Fruit fly (Drosophila melanogaster) whole organism, prepupa: ENCODE results near the gene CG42784.

ENCODE experiments used
- CG10631 ChIP-seq: fragments of 200-800 bp; sonication (Bioruptor generic); optimal IDR thresholded peaks from 2 replicates; lab custom pipeline; 2016; ENCODE audit warnings: missing biosample characterization, missing genetic modification characterization
- CG10669 ChIP-seq: fragments of 200-800 bp; sonication (Bioruptor generic); optimal IDR thresholded peaks from 3 replicates; lab custom pipeline; 2018; ENCODE audit warnings: missing biosample characterization, mild to moderate bottlenecking, missing genetic modification characterization, moderate library complexity
- CG11294 ChIP-seq: fragments of 200-800 bp; sonication (Bioruptor generic); IDR thresholded peaks from 2 replicates; pipeline ENCODE4 v1.3.6; 2022; ENCODE audit warnings: missing biosample characterization, missing genetic modification characterization
- CG11762 ChIP-seq: fragments of 200-800 bp; sonication (Bioruptor generic); optimal IDR thresholded peaks from 3 replicates; lab custom pipeline; 2016; ENCODE audit warnings: missing biosample characterization, missing genetic modification characterization; ENCODE audit not compliant: insufficient read depth
- CG11902 ChIP-seq: fragments of 200-800 bp; sonication (Bioruptor generic); optimal IDR thresholded peaks from 3 replicates; lab custom pipeline; 2016; ENCODE audit warnings: missing biosample characterization, missing genetic modification characterization
- CG1621 ChIP-seq: fragments of 200-800 bp; sonication (Bioruptor generic); optimal IDR thresholded peaks from 3 replicates; lab custom pipeline; 2018; ENCODE audit warnings: missing biosample characterization, mild to moderate bottlenecking, missing genetic modification characterization
- CG16779 ChIP-seq: fragments of 200-800 bp; sonication (Bioruptor generic); optimal IDR thresholded peaks from 3 replicates; lab custom pipeline; 2017; ENCODE audit warnings: missing biosample characterization, mild to moderate bottlenecking, missing genetic modification characterization
- CG32006 ChIP-seq: fragments of 200-800 bp; sonication (Bioruptor generic); optimal IDR thresholded peaks from 3 replicates; lab custom pipeline; 2017; ENCODE audit warnings: missing biosample characterization, mild to moderate bottlenecking, missing genetic modification characterization
- CG3919 ChIP-seq: fragments of 200-800 bp; sonication (Bioruptor generic); optimal IDR thresholded peaks from 3 replicates; lab custom pipeline; 2016; ENCODE audit warnings: missing biosample characterization, missing genetic modification characterization
- CG4318 ChIP-seq: fragments of 200-800 bp; sonication (Bioruptor generic); optimal IDR thresholded peaks from 3 replicates; lab custom pipeline; 2017; ENCODE audit warnings: missing biosample characterization, mild to moderate bottlenecking, missing genetic modification characterization
- CG6163 ChIP-seq: fragments of 200-800 bp; sonication (Bioruptor generic); IDR thresholded peaks from 3 replicates; pipeline ENCODE4 v1.3.6; 2022; ENCODE audit warnings: missing biosample characterization, missing genetic modification characterization
- CG6276 ChIP-seq: fragments of 200-800 bp; sonication (Bioruptor generic); optimal IDR thresholded peaks from 2 replicates; lab custom pipeline; 2017; ENCODE audit warnings: missing biosample characterization, mild to moderate bottlenecking, missing genetic modification characterization
- CG6792 ChIP-seq: fragments of 200-800 bp; sonication (Bioruptor generic); optimal IDR thresholded peaks from 3 replicates; lab custom pipeline; 2016; ENCODE audit warnings: missing biosample characterization, missing genetic modification characterization
- CG6808 ChIP-seq: fragments of 200-800 bp; sonication (Bioruptor generic); optimal IDR thresholded peaks from 3 replicates; lab custom pipeline; 2017; ENCODE audit warnings: missing biosample characterization, missing genetic modification characterization, mild to moderate bottlenecking, moderate library complexity, missing genetic modification reagents
- CG7368 ChIP-seq: fragments of 200-800 bp; sonication (Bioruptor generic); optimal IDR thresholded peaks from 3 replicates; lab custom pipeline; 2016; ENCODE audit warnings: missing biosample characterization, missing genetic modification characterization
- CG8119 ChIP-seq: fragments of 200-800 bp; sonication (Bioruptor generic); IDR thresholded peaks from 3 replicates; pipeline ENCODE4 v1.3.6; 2022; ENCODE audit warnings: missing biosample characterization, missing genetic modification characterization
- CG8319 ChIP-seq: fragments of 200-800 bp; sonication (Bioruptor generic); optimal IDR thresholded peaks from 3 replicates; lab custom pipeline; 2016; ENCODE audit warnings: missing biosample characterization, missing genetic modification characterization
- CG8632 ChIP-seq: fragments of 200-800 bp; sonication (Bioruptor generic); optimal IDR thresholded peaks from 3 replicates; lab custom pipeline; 2016; ENCODE audit warnings: missing biosample characterization, missing genetic modification characterization
- Eip75B ChIP-seq: fragments of 200-800 bp; sonication (Bioruptor generic); optimal IDR thresholded peaks from 3 replicates; lab custom pipeline; 2016; ENCODE audit warnings: missing biosample characterization, missing genetic modification characterization
- Eip93F ChIP-seq: fragments of 200-800 bp; sonication (Bioruptor generic); optimal IDR thresholded peaks from 2 replicates; lab custom pipeline; 2016; ENCODE audit warnings: missing biosample characterization, mild to moderate bottlenecking, missing genetic modification characterization
- Ets21C ChIP-seq: fragments of 200-800 bp; sonication (Bioruptor generic); optimal IDR thresholded peaks from 3 replicates; lab custom pipeline; 2016; ENCODE audit warnings: missing biosample characterization, missing genetic modification characterization
- Ets96B ChIP-seq: fragments of 200-800 bp; optimal IDR thresholded peaks from 2 replicates; lab custom pipeline; 2019; ENCODE audit warnings: missing biosample characterization, mild to moderate bottlenecking, missing genetic modification characterization, moderate library complexity
- Hr38 ChIP-seq: sonication (Bioruptor generic); optimal IDR thresholded peaks from 2 replicates; lab custom pipeline; 2016; ENCODE audit warnings: missing biosample characterization, missing genetic modification characterization
- Hr39 ChIP-seq: fragments of 200-800 bp; sonication (Bioruptor generic); optimal IDR thresholded peaks from 2 replicates; lab custom pipeline; 2016; ENCODE audit warnings: missing biosample characterization, missing genetic modification characterization
- Hr4 ChIP-seq: fragments of 200-800 bp; sonication (Bioruptor generic); optimal IDR thresholded peaks from 3 replicates; lab custom pipeline; 2016; ENCODE audit warnings: missing biosample characterization, missing genetic modification characterization
- Lpt ChIP-seq: fragments of 200-800 bp; sonication (Bioruptor generic); optimal IDR thresholded peaks from 3 replicates; lab custom pipeline; 2016; ENCODE audit warnings: missing biosample characterization, missing genetic modification characterization
- Met ChIP-seq: fragments of 200-800 bp; sonication (Bioruptor generic); optimal IDR thresholded peaks from 3 replicates; lab custom pipeline; 2016; ENCODE audit warnings: missing biosample characterization, missing genetic modification characterization
- OdsH ChIP-seq: fragments of 200-800 bp; sonication (Bioruptor generic); optimal IDR thresholded peaks from 3 replicates; lab custom pipeline; 2016; ENCODE audit warnings: missing biosample characterization, missing genetic modification characterization
- Smox ChIP-seq: fragments of 200-800 bp; sonication (Bioruptor generic); optimal IDR thresholded peaks from 3 replicates; lab custom pipeline; 2016; ENCODE audit warnings: missing biosample characterization, missing genetic modification characterization
- Sox102F ChIP-seq: fragments of 200-800 bp; sonication (Bioruptor generic); optimal IDR thresholded peaks from 2 replicates; lab custom pipeline; 2016; ENCODE audit warnings: missing biosample characterization, mild to moderate bottlenecking, missing genetic modification characterization
- Sox14 ChIP-seq: fragments of 200-800 bp; sonication (Bioruptor generic); optimal IDR thresholded peaks from 3 replicates; lab custom pipeline; 2016; ENCODE audit warnings: missing biosample characterization, missing genetic modification characterization
- achi ChIP-seq: fragments of 200-800 bp; sonication (Bioruptor generic); optimal IDR thresholded peaks from 3 replicates; lab custom pipeline; 2016; ENCODE audit warnings: missing biosample characterization, missing genetic modification characterization
- acj6 ChIP-seq: fragments of 200-800 bp; sonication (Bioruptor generic); optimal IDR thresholded peaks from 3 replicates; lab custom pipeline; 2016; ENCODE audit warnings: missing biosample characterization, missing genetic modification characterization
- dac ChIP-seq: fragments of 200-800 bp; sonication (Bioruptor generic); optimal IDR thresholded peaks from 2 replicates; lab custom pipeline; 2017; ENCODE audit warnings: missing biosample characterization, mild to moderate bottlenecking, missing genetic modification characterization
- dsx ChIP-seq: fragments of 200-800 bp; optimal IDR thresholded peaks from 3 replicates; lab custom pipeline; 2019; ENCODE audit warnings: missing biosample characterization, mild to moderate bottlenecking, missing genetic modification characterization, moderate library complexity; ENCODE audit not compliant: poor library complexity, severe bottlenecking
- eg ChIP-seq: fragments of 200-800 bp; sonication (Bioruptor generic); IDR thresholded peaks from 3 replicates; pipeline ENCODE4 v1.3.6; 2022; ENCODE audit warnings: missing biosample characterization, missing genetic modification characterization
- fd59A ChIP-seq: fragments of 200-800 bp; sonication (Bioruptor generic); optimal IDR thresholded peaks from 2 replicates; lab custom pipeline; 2017; ENCODE audit warnings: missing biosample characterization, mild to moderate bottlenecking, missing genetic modification characterization, missing genetic modification reagents
- fkh ChIP-seq: fragments of 200-800 bp; sonication (Bioruptor generic); optimal IDR thresholded peaks from 3 replicates; lab custom pipeline; 2017; ENCODE audit warnings: missing biosample characterization, mild to moderate bottlenecking, missing genetic modification characterization, moderate library complexity
- lz ChIP-seq: fragments of 200-800 bp; sonication (Bioruptor generic); optimal IDR thresholded peaks from 3 replicates; lab custom pipeline; 2016; ENCODE audit warnings: missing biosample characterization, missing genetic modification characterization
- net ChIP-seq: fragments of 200-800 bp; sonication (Bioruptor generic); optimal IDR thresholded peaks from 3 replicates; lab custom pipeline; 2016; ENCODE audit warnings: missing biosample characterization, missing genetic modification characterization
- pdm3 ChIP-seq: fragments of 200-800 bp; sonication (Bioruptor generic); optimal IDR thresholded peaks from 3 replicates; lab custom pipeline; 2016; ENCODE audit warnings: missing biosample characterization, missing genetic modification characterization
- salr ChIP-seq, 2 experiments: fragments of 200-800 bp; sonication (Bioruptor generic); optimal IDR thresholded peaks; 3 replicates each; lab custom pipeline; 2016 to 2018; ENCODE audit warnings: missing biosample characterization in 2 of 2, missing genetic modification characterization in 2 of 2, mild to moderate bottlenecking in 1 of 2
- spab ChIP-seq: fragments of 200-800 bp; sonication (Bioruptor generic); optimal IDR thresholded peaks from 2 replicates; lab custom pipeline; 2017; ENCODE audit warnings: missing biosample characterization, mild to moderate bottlenecking, missing genetic modification characterization, missing genetic modification reagents
- ss ChIP-seq, 2 experiments: fragments of 200-800 bp; sonication (Bioruptor generic); optimal IDR thresholded peaks; 2 replicates in 1 of 2; 3 replicates in 1 of 2; lab custom pipeline; 2017 to 2018; ENCODE audit warnings: mild to moderate bottlenecking in 2 of 2, missing biosample characterization in 2 of 2, missing genetic modification characterization in 2 of 2, moderate library complexity in 1 of 2
- svp ChIP-seq: fragments of 200-800 bp; sonication (Bioruptor generic); peaks from one replicate; lab custom pipeline; 2016; ENCODE audit warnings: missing biosample characterization, missing genetic modification characterization
- vri ChIP-seq: fragments of 200-800 bp; sonication (Bioruptor generic); optimal IDR thresholded peaks from 3 replicates; lab custom pipeline; 2016; ENCODE audit warnings: missing biosample characterization, mild to moderate bottlenecking, missing genetic modification characterization

CG42784 gene

DNA sequence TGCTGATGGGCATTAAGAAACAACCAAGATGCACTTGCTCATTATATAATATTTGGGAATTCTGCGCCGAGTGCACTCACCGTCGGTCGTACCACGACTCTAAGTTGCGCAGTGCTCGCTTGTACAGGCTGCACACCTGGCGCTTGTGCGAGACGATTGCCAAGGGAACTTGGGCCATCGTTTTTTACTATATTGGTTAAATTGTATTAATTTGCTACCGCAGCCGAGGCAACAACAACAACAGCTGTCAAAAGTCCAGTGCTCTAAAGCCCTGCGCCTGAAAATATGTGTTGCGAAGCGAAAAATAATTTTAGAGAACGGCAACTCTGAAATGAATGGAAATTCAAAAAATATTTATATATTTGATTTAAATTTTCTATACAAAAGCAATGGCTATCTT, 44.5 kb upstream of the CG42784 start, which contains the start of gene ND-B22 (continued):
- TF ChIP-seq dsx: peak; percentile 77
- no peak for TF ChIP-seq CG11762 (GFP tag; lab: Kevin White, UChicago)
- no peak for TF ChIP-seq CG16779 (tag; lab: Kevin White, UChicago)
- TF ChIP-seq Hr38 (GFP tag; lab: Kevin White, UChicago): no peak
- TF ChIP-seq spab (GFP tag; lab: Kevin White, UChicago): no peak
- no peak for TF ChIP-seq CG8319 (GFP tag; lab: Kevin White, UChicago)
- no peak for TF ChIP-seq CG7368 (GFP tag; lab: Kevin White, UChicago)
- no peak for TF ChIP-seq CG10669 (GFP tag; lab: Kevin White, UChicago)
- no peak for TF ChIP-seq CG6276
- TF ChIP-seq lz (GFP tag; lab: Kevin White, UChicago): peak; percentile 35
- TF ChIP-seq CG1621 (tag; lab: Kevin White, UChicago): no peak
- no peak for TF ChIP-seq fkh (GFP tag; lab: Kevin White, UChicago)
- TF ChIP-seq pdm3: peak; percentile 31
- TF ChIP-seq Sox102F (GFP tag; lab: Kevin White, UChicago): peak; percentile 19
- peak in 1 of 2 experiments; percentile 9 for TF ChIP-seq ss (GFP tag; optimal IDR thresholded peaks at IDR 0.05; lab: Kevin White, UChicago)

DNA sequence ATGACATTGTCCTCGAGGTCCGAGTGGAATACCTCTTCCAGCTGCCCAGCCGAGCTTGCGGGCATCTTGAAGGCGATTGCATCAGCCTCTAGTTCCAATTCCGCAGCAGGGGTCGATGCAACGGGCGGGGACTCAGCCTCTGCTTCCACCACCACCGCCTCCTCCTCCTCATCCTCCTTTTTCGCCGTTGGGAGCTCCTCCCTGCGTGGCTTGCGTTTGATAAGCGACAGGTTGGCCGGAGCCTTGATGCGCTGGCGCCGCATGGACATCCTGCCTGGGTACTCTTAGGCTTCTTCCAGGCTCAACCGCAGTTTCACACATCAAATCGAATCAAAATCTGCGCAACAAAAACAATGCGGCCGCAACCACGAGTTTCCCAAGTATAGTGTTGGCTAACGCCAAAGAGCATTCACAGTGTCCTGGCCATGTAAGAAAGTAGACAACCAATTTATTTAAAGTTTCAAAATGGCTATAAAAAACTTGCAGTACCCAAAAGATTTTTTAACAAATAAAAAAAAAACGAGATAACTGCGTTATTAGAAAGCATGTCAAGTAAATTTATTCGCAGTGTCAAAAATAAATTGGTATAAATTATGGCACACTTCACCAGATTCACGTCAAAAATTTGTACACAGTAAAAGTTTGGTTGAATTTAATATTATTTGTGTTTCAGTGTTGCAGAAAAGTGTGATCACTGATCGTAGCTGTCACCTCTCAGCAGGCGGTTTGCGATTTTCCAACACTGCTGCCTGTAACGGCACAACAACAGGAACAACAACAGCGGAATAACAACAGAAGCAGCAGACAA, 41.6 kb upstream of the CG42784 start, which contains the start of the genes Bdp1 and CG6565:
Gene Bdp1 (minus strand): TSS at position 456 of the 808 bp plus-strand sequence.
Gene CG6565 (plus strand): TSS at position 585 of the 808 bp plus-strand sequence.
- TF ChIP-seq CG6163 (GFP tag; lab: Robert Waterston, UW) (peak; percentile 88), CG8119 (GFP tag; lab: Robert Waterston, UW) (peak; percentile 91), dac (GFP tag; lab: Kevin White, UChicago) (peak; percentile 97), CG8632 (GFP tag; lab: Kevin White, UChicago) (peak; percentile 94), Hr39 (GFP tag; lab: Kevin White, UChicago) (peak; percentile 99), CG8319 (GFP tag; lab: Kevin White, UChicago) (peak; percentile 97), CG32006 (GFP tag; lab: Kevin White, UChicago) (peak; percentile 99), Smox (GFP tag; lab: Kevin White, UChicago) (peak; percentile 97), CG10631 (GFP tag; lab: Kevin White, UChicago) (peak; percentile 99), CG6792 (GFP tag; lab: Kevin White, UChicago) (peak; percentile 95), CG3919 (GFP tag; lab: Kevin White, UChicago) (peak; percentile 96), fd59A (GFP tag; lab: Kevin White, UChicago) (peak; percentile 94), acj6 (GFP tag; lab: Kevin White, UChicago) (peak; percentile 99), Sox14 (GFP tag; lab: Kevin White, UChicago) (peak; percentile 98), ss (GFP tag; optimal IDR thresholded peaks at IDR 0.05; lab: Kevin White, UChicago) (peak in 1 of 2 experiments; percentile 93), CG10669 (GFP tag; lab: Kevin White, UChicago) (peak; percentile 96), Sox102F (GFP tag; lab: Kevin White, UChicago) (peak; percentile 97), salr (GFP tag; optimal IDR thresholded peaks at IDR 0.05; lab: Kevin White, UChicago) (peak; percentile 88 to 98), CG11902 (GFP tag; lab: Kevin White, UChicago) (peak; percentile 99), CG6276 (no peak), Ets21C (GFP tag; lab: Kevin White, UChicago) (peak; percentile 99), Lpt (GFP tag; lab: Kevin White, UChicago) (peak; percentile 95), Hr4 (GFP tag; lab: Kevin White, UChicago) (peak; percentile 98), CG11294 (GFP tag; lab: Robert Waterston, UW) (peak; percentile 93), achi (GFP tag; lab: Kevin White, UChicago) (peak; percentile 98), OdsH (peak; percentile 99), svp (no peak), CG4318 (peak; percentile 99), dsx (peak; percentile 83), CG16779 (tag; lab: Kevin White, UChicago) (peak; percentile 87), Eip75B (GFP tag; lab: Kevin White, UChicago) (peak; percentile 97), CG7368 (GFP tag; lab: Kevin White, UChicago) (peak; percentile 92), Ets96B (tag; lab: Kevin White, UChicago) (peak; percentile 92), net (GFP tag; lab: Kevin White, UChicago) (peak; percentile 95), Eip93F (GFP tag; lab: Kevin White, UChicago) (peak; percentile 62), CG1621 (tag; lab: Kevin White, UChicago) (peak; percentile 83), eg (peak; percentile 90), Met (GFP tag; lab: Kevin White, UChicago) (peak; percentile 97), vri (GFP tag; lab: Kevin White, UChicago) (peak; percentile 92), Hr38 (GFP tag; lab: Kevin White, UChicago) (peak; percentile 92), CG6808 (GFP tag; lab: Kevin White, UChicago) (peak; percentile 92), pdm3 (peak; percentile 98)
